Worm (Caenorhabditis elegans) whole organism, L1 larva: ENCODE measurements around the gene ceh-92.
"Not testable (repeated sequence)": the region's sequence is repeated elsewhere in the genome, so short reads cannot be mapped to it uniquely, and the experiment has no call there.

Experiments
- ces-1 ChIP-seq: fragments of 150-350 bp; optimal IDR thresholded peaks from 2 replicates; lab custom pipeline; 2014; ENCODE audit warnings: missing biosample characterization, missing genetic modification reagents, missing genetic modification characterization
- elt-2 ChIP-seq: sonication (generic microtip); optimal IDR thresholded peaks from 2 replicates; lab custom pipeline; 2016; ENCODE audit warnings: missing genetic modification characterization, mild to moderate bottlenecking, inconsistent platforms, missing compliant biosample characterization, missing genetic modification reagents
- elt-3 ChIP-seq, 6 experiments: fragments of 150-350 bp in 1 of 6; sonication (generic microtip); optimal IDR thresholded peaks; 2 replicates each; lab custom pipeline; 2017 to 2018; ENCODE audit warnings: missing biosample characterization in 6 of 6, missing genetic modification characterization in 6 of 6, inconsistent platforms in 1 of 6
- fos-1 ChIP-seq: fragments of 150-350 bp; optimal IDR thresholded peaks from 2 replicates; lab custom pipeline; 2014; ENCODE audit warnings: missing biosample characterization, missing genetic modification characterization
- hpl-2 ChIP-seq: fragments of 150-350 bp; optimal IDR thresholded peaks from 2 replicates; lab custom pipeline; 2014; ENCODE audit warnings: missing biosample characterization, missing genetic modification reagents, missing genetic modification characterization
- lin-35 ChIP-seq, 2 experiments: fragments of 150-350 bp; optimal IDR thresholded peaks; 2 replicates each; lab custom pipeline; 2014; ENCODE audit warnings: missing biosample characterization in 2 of 2, missing genetic modification characterization in 2 of 2, missing genetic modification reagents in 2 of 2
- lsy-2 ChIP-seq, 2 experiments: fragments of 150-350 bp; optimal IDR thresholded peaks; 2 replicates each; lab custom pipeline; 2014; ENCODE audit warnings: missing biosample characterization in 2 of 2, missing genetic modification characterization in 2 of 2
- mdl-1 ChIP-seq, 2 experiments: fragments of 150-350 bp; optimal IDR thresholded peaks; 2 replicates each; lab custom pipeline; 2014 to 2017; ENCODE audit warnings: missing biosample characterization in 2 of 2, missing genetic modification characterization in 2 of 2, inconsistent platforms in 1 of 2
- pqm-1 ChIP-seq: sonication (generic microtip); optimal IDR thresholded peaks from 3 replicates; lab custom pipeline; 2017; ENCODE audit warnings: missing biosample characterization, missing genetic modification characterization
- snpc-4 ChIP-seq: fragments of 150-350 bp; optimal IDR thresholded peaks from 2 replicates; lab custom pipeline; 2014; ENCODE audit warnings: missing biosample characterization, missing genetic modification characterization
- unc-62 ChIP-seq: fragments of 150-350 bp; optimal IDR thresholded peaks from 2 replicates; lab custom pipeline; 2014; ENCODE audit warnings: missing biosample characterization, missing genetic modification reagents, missing genetic modification characterization
- zag-1 ChIP-seq: fragments of 150-350 bp; optimal IDR thresholded peaks from 2 replicates; lab custom pipeline; 2014; ENCODE audit warnings: missing biosample characterization, missing genetic modification characterization

DNA sequence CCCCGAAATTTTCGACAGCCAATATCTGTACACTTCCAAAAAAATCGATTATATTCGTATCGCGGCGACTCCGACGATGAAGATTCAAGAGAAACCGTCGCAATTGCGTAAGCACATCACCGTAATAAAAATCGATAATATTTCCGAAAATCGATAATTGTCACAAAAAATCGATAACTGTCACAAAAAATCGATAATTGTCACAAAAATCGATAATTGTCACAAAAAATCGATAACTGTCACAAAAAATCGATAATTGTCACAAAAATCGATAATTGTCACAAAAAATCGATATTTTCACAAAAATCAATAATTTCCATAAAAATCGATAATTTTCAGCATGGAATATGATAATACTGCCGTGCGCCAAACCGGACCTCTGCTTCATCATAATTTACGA is 32.9 kb downstream of the ceh-92 start:
- TF ChIP-seq lsy-2 (tag; optimal IDR thresholded peaks at IDR 0.05; lab: Kevin White, UChicago); ces-1; pqm-1; elt-2 (tag; lab: Kevin White, UChicago); hpl-2 (GFP tag; lab: Kevin White, UChicago); snpc-4 (tag; lab: Kevin White, UChicago); unc-62 (GFP tag; lab: Kevin White, UChicago); fos-1; elt-3 (tag; optimal IDR thresholded peaks at IDR 0.05; lab: Kevin White, UChicago); mdl-1 (tag; optimal IDR thresholded peaks at IDR 0.05; lab: Kevin White, UChicago); lin-35 (GFP tag; optimal IDR thresholded peaks at IDR 0.05; lab: Kevin White, UChicago); zag-1 (tag; lab: Kevin White, UChicago): not testable (repeated sequence)
